Fruit fly (Drosophila melanogaster) whole organism, embryonic: Measurements from ENCODE around the gene CG32305.

Experiments
- B-H2 ChIP-seq: fragments of 200-800 bp; sonication (Bioruptor generic); optimal IDR thresholded peaks from 2 replicates; lab custom pipeline; 2018; ENCODE audit warnings: missing biosample characterization, mild to moderate bottlenecking, missing genetic modification characterization
- Blimp-1 ChIP-seq: fragments of 200-800 bp; sonication (Bioruptor generic); optimal IDR thresholded peaks from 3 replicates; lab custom pipeline; 2018; ENCODE audit warnings: missing biosample characterization, missing genetic modification characterization, mild to moderate bottlenecking, moderate library complexity, missing genetic modification reagents
- CG12104 ChIP-seq: fragments of 200-800 bp; sonication (Bioruptor generic); optimal IDR thresholded peaks from 3 replicates; lab custom pipeline; 2016; ENCODE audit warnings: missing biosample characterization, missing genetic modification characterization
- CG13287 ChIP-seq: fragments of 200-800 bp; sonication (Bioruptor generic); IDR thresholded peaks from 2 replicates; pipeline ENCODE4 v1.3.6; 2022; ENCODE audit warnings: missing biosample characterization, missing genetic modification characterization; ENCODE audit not compliant: partially characterized antibody
- CG14667 ChIP-seq: fragments of 200-800 bp; sonication (Bioruptor generic); IDR thresholded peaks from 2 replicates; pipeline ENCODE4 v1.3.6; 2022; ENCODE audit warnings: missing biosample characterization, missing genetic modification characterization
- CG14710 ChIP-seq: fragments of 200-800 bp; sonication (Bioruptor generic); optimal IDR thresholded peaks from 3 replicates; lab custom pipeline; 2019; ENCODE audit warnings: missing biosample characterization, mild to moderate bottlenecking, missing genetic modification characterization, moderate library complexity
- CG17186 ChIP-seq: fragments of 200-800 bp; sonication (Bioruptor generic); optimal IDR thresholded peaks from 3 replicates; lab custom pipeline; 2017; ENCODE audit warnings: missing biosample characterization, missing genetic modification reagents, missing genetic modification characterization
- CG17328 ChIP-seq: fragments of 200-800 bp; sonication (Bioruptor generic); IDR thresholded peaks from 2 replicates; pipeline ENCODE4 v1.3.6; 2022; ENCODE audit warnings: missing biosample characterization, missing genetic modification characterization
- CG2712 ChIP-seq: fragments of 200-800 bp; optimal IDR thresholded peaks from 3 replicates; lab custom pipeline; 2019; ENCODE audit warnings: missing biosample characterization, mild to moderate bottlenecking, missing genetic modification characterization, moderate library complexity
- CG30403 ChIP-seq: fragments of 200-800 bp; sonication (Bioruptor generic); optimal IDR thresholded peaks from 3 replicates; lab custom pipeline; 2016; ENCODE audit warnings: missing biosample characterization, missing genetic modification characterization
- CG3163 ChIP-seq: fragments of 200-800 bp; sonication (Bioruptor generic); optimal IDR thresholded peaks from 3 replicates; lab custom pipeline; 2016; ENCODE audit warnings: missing biosample characterization, missing genetic modification characterization
- CG32532 ChIP-seq: fragments of 200-800 bp; sonication (Bioruptor generic); IDR thresholded peaks from 2 replicates; pipeline ENCODE4 v1.3.6; 2022; ENCODE audit warnings: missing biosample characterization, missing genetic modification characterization
- CG34422 ChIP-seq: fragments of 200-800 bp; sonication (Bioruptor generic); IDR thresholded peaks from 3 replicates; pipeline ENCODE4 v1.3.6; 2022; ENCODE audit warnings: missing biosample characterization, missing genetic modification characterization
- CG42726 ChIP-seq: fragments of 200-800 bp; sonication (Bioruptor generic); IDR thresholded peaks from 2 replicates; pipeline ENCODE4 v1.3.6; 2022; ENCODE audit warnings: missing biosample characterization, missing genetic modification characterization; ENCODE audit not compliant: partially characterized antibody
- CG6683 ChIP-seq: fragments of 200-800 bp; sonication (Bioruptor generic); optimal IDR thresholded peaks from 2 replicates; lab custom pipeline; 2017; ENCODE audit warnings: missing biosample characterization, mild to moderate bottlenecking, missing genetic modification characterization, missing genetic modification reagents
- CG6791 ChIP-seq: fragments of 200-800 bp; sonication (Bioruptor generic); IDR thresholded peaks from 3 replicates; pipeline ENCODE4 v1.3.6; 2022; ENCODE audit warnings: missing biosample characterization, missing genetic modification characterization; ENCODE audit not compliant: partially characterized antibody
- CG7357 ChIP-seq: fragments of 200-800 bp; sonication (Bioruptor generic); IDR thresholded peaks from 3 replicates; pipeline ENCODE4 v1.3.6; 2022; ENCODE audit warnings: missing biosample characterization, missing genetic modification characterization
- CG8290 ChIP-seq, 3 experiments: fragments of 200-800 bp; sonication (Bioruptor generic); optimal IDR thresholded peaks; 2 replicates each; lab custom pipeline; 2016 to 2019; ENCODE audit warnings: missing biosample characterization in 3 of 3, missing genetic modification characterization in 3 of 3, mild to moderate bottlenecking in 2 of 3, moderate library complexity in 1 of 3
- CTCF ChIP-seq: fragments of 200-800 bp; sonication (Bioruptor generic); optimal IDR thresholded peaks from 2 replicates; lab custom pipeline; 2017; ENCODE audit warnings: missing biosample characterization, mild to moderate bottlenecking, missing genetic modification characterization, moderate library complexity
- Camta ChIP-seq: fragments of 200-800 bp; sonication (Bioruptor generic); optimal IDR thresholded peaks from 2 replicates; lab custom pipeline; 2016; ENCODE audit warnings: missing biosample characterization, missing genetic modification characterization
- CoRest ChIP-seq: fragments of 200-800 bp; sonication (Bioruptor generic); optimal IDR thresholded peaks from 3 replicates; lab custom pipeline; 2018; ENCODE audit warnings: missing biosample characterization, mild to moderate bottlenecking, missing genetic modification characterization, moderate library complexity
- Dll ChIP-seq: fragments of 200-800 bp; sonication (Bioruptor generic); IDR thresholded peaks from 4 replicates; pipeline ENCODE4 v1.3.6; 2022; ENCODE audit warnings: missing biosample characterization, missing genetic modification characterization; ENCODE audit not compliant: partially characterized antibody
- Dp ChIP-seq: fragments of 200-800 bp; sonication (Bioruptor generic); optimal IDR thresholded peaks from 2 replicates; lab custom pipeline; 2018; ENCODE audit warnings: missing biosample characterization, mild to moderate bottlenecking, missing genetic modification characterization, moderate library complexity
- E2f2 ChIP-seq: fragments of 200-800 bp; sonication (Bioruptor generic); IDR thresholded peaks from 2 replicates; pipeline ENCODE4 v1.3.6; 2022; ENCODE audit warnings: missing biosample characterization, missing genetic modification characterization
- Ets65A ChIP-seq: fragments of 200-800 bp; sonication (Bioruptor generic); peaks from one replicate; lab custom pipeline; 2016; ENCODE audit warnings: missing biosample characterization, missing genetic modification characterization
- GATAe ChIP-seq: fragments of 200-800 bp; sonication (Bioruptor generic); conservative IDR thresholded peaks from 2 replicates; pipeline ENCODE4 v1.3.6; 2022; ENCODE audit warnings: missing biosample characterization, missing genetic modification characterization
- HHEX ChIP-seq: fragments of 200-800 bp; sonication (Bioruptor generic); optimal IDR thresholded peaks from 3 replicates; lab custom pipeline; 2017; ENCODE audit warnings: missing biosample characterization, mild to moderate bottlenecking, missing genetic modification characterization, missing genetic modification reagents
- HmgD ChIP-seq: fragments of 200-800 bp; sonication (Bioruptor generic); optimal IDR thresholded peaks from 3 replicates; lab custom pipeline; 2016; ENCODE audit warnings: missing biosample characterization, missing genetic modification characterization
- Lhr ChIP-seq: fragments of 200-800 bp; sonication (Bioruptor generic); optimal IDR thresholded peaks from 3 replicates; lab custom pipeline; 2017; ENCODE audit warnings: mild to moderate bottlenecking, missing biosample characterization, missing genetic modification reagents, missing genetic modification characterization
- NC2α ChIP-seq: fragments of 200-800 bp; sonication (Bioruptor generic); optimal IDR thresholded peaks from 2 replicates; lab custom pipeline; 2016; ENCODE audit warnings: missing biosample characterization, missing genetic modification characterization
- Opbp ChIP-seq: fragments of 200-800 bp; sonication (Bioruptor generic); IDR thresholded peaks from 3 replicates; pipeline ENCODE4 v1.3.6; 2022; ENCODE audit warnings: missing biosample characterization, missing genetic modification characterization; ENCODE audit not compliant: partially characterized antibody
- Stat92E ChIP-seq, 3 experiments: fragments of >200 bp in 2 of 3; fragments of 200-800 bp in 1 of 3; sonication (Bioruptor generic) in 1 of 3; optimal IDR thresholded peaks; 2 replicates each; lab custom pipeline; 2017 to 2019; ENCODE audit warnings: missing biosample characterization in 3 of 3, missing genetic modification characterization in 3 of 3, mild to moderate bottlenecking in 1 of 3, moderate library complexity in 1 of 3
- YL-1 ChIP-seq: fragments of 200-800 bp; sonication (Bioruptor generic); optimal IDR thresholded peaks from 3 replicates; lab custom pipeline; 2017; ENCODE audit warnings: missing biosample characterization, mild to moderate bottlenecking, missing genetic modification characterization
- cas ChIP-seq: fragments of 200-800 bp; sonication (Bioruptor generic); IDR thresholded peaks from 2 replicates; pipeline ENCODE4 v1.3.6; 2022; ENCODE audit warnings: missing biosample characterization, missing genetic modification characterization
- corto ChIP-seq: fragments of 200-800 bp; sonication (Bioruptor generic); optimal IDR thresholded peaks from 2 replicates; lab custom pipeline; 2016; ENCODE audit warnings: missing biosample characterization, mild to moderate bottlenecking, missing genetic modification characterization, moderate library complexity
- dati ChIP-seq: fragments of 200-800 bp; sonication (Bioruptor generic); IDR thresholded peaks from 2 replicates; pipeline ENCODE4 v1.3.6; 2022; ENCODE audit warnings: missing biosample characterization, missing genetic modification characterization
- dmrt11E ChIP-seq: fragments of 200-800 bp; sonication (Bioruptor generic); optimal IDR thresholded peaks from 3 replicates; lab custom pipeline; 2018; ENCODE audit warnings: missing biosample characterization, mild to moderate bottlenecking, missing genetic modification characterization, moderate library complexity
- esg ChIP-seq: fragments of 200-800 bp; sonication (Bioruptor generic); conservative IDR thresholded peaks from 2 replicates; pipeline ENCODE4 v1.3.6; 2022; ENCODE audit warnings: missing biosample characterization, missing genetic modification characterization
- gfzf ChIP-seq: fragments of 200-800 bp; sonication (Bioruptor generic); optimal IDR thresholded peaks from 2 replicates; lab custom pipeline; 2016; ENCODE audit warnings: missing biosample characterization, mild to moderate bottlenecking, missing genetic modification characterization, moderate library complexity
- gsb ChIP-seq: fragments of 200-800 bp; sonication (Bioruptor generic); IDR thresholded peaks from 2 replicates; pipeline ENCODE4 v1.3.6; 2022; ENCODE audit warnings: missing biosample characterization, missing genetic modification characterization
- h ChIP-seq: fragments of >200 bp; optimal IDR thresholded peaks from 2 replicates; lab custom pipeline; 2017
- kni ChIP-seq: fragments of 200-800 bp; sonication (Bioruptor generic); optimal IDR thresholded peaks from 3 replicates; lab custom pipeline; 2017; ENCODE audit warnings: mild to moderate bottlenecking, missing biosample characterization, missing genetic modification reagents, missing genetic modification characterization
- knrl ChIP-seq: fragments of 200-800 bp; sonication (Bioruptor generic); IDR thresholded peaks from 3 replicates; pipeline ENCODE4 v1.3.6; 2022; ENCODE audit warnings: missing biosample characterization, missing genetic modification characterization; ENCODE audit not compliant: partially characterized antibody
- mirr ChIP-seq: fragments of 200-800 bp; sonication (Bioruptor generic); optimal IDR thresholded peaks from 3 replicates; lab custom pipeline; 2018; ENCODE audit warnings: missing biosample characterization, mild to moderate bottlenecking, missing genetic modification characterization
- onecut ChIP-seq: fragments of 200-800 bp; sonication (Bioruptor generic); IDR thresholded peaks from 2 replicates; pipeline ENCODE4 v1.3.6; 2022; ENCODE audit warnings: missing biosample characterization, missing genetic modification characterization
- psq ChIP-seq: fragments of 200-800 bp; sonication (Bioruptor generic); optimal IDR thresholded peaks from 2 replicates; lab custom pipeline; 2017; ENCODE audit warnings: missing biosample characterization, missing genetic modification characterization
- sr ChIP-seq: fragments of 200-800 bp; sonication (Bioruptor generic); IDR thresholded peaks from 3 replicates; pipeline ENCODE4 v1.3.6; 2022; ENCODE audit warnings: missing biosample characterization, missing genetic modification characterization
- stc ChIP-seq: fragments of 200-800 bp; sonication (Bioruptor generic); IDR thresholded peaks from 2 replicates; pipeline ENCODE4 v1.3.6; 2022; ENCODE audit warnings: missing biosample characterization, missing genetic modification characterization
- trem ChIP-seq: fragments of 200-800 bp; optimal IDR thresholded peaks from 3 replicates; lab custom pipeline; 2019; ENCODE audit warnings: missing biosample characterization, mild to moderate bottlenecking, missing genetic modification characterization, moderate library complexity
- vnd ChIP-seq: fragments of 200-800 bp; sonication (Bioruptor generic); IDR thresholded peaks from 3 replicates; pipeline ENCODE4 v1.3.6; 2022; ENCODE audit warnings: missing biosample characterization, missing genetic modification characterization; ENCODE audit not compliant: partially characterized antibody

CG32305 gene

dm6 chr3L:2243846-2244528, 4.4 kb upstream of the CG32305 start, which contains the start of gene CG32301 (continued):
- TF ChIP-seq E2f2, result peak; percentile 63
- TF ChIP-seq kni (GFP tag; lab: Kevin White, UChicago), result peak; percentile 80
- TF ChIP-seq CG13287, result peak; percentile 66
- TF ChIP-seq Stat92E (GFP tag; optimal IDR thresholded peaks at IDR 0.05; lab: Kevin White, UChicago), result no peak
- TF ChIP-seq Opbp, result peak; percentile 71; the same call in 2 of the 3 replicates
- peak; percentile 24; the same call in 1 of the 3 replicates for TF ChIP-seq knrl
- TF ChIP-seq B-H2 (GFP tag; lab: Kevin White, UChicago), result no peak
- TF ChIP-seq CoRest (tag; lab: Kevin White, UChicago), result peak; percentile 27
- TF ChIP-seq Dp (GFP tag; lab: Kevin White, UChicago), result peak; percentile 45
- peak; percentile 27; the same call in 1 of the 3 replicates for TF ChIP-seq vnd (GFP tag; lab: Robert Waterston, UW)
- no peak for TF ChIP-seq YL-1 (GFP tag; lab: Kevin White, UChicago)
- TF ChIP-seq psq (GFP tag; lab: Kevin White, UChicago), result no peak
- TF ChIP-seq CG8290 (GFP tag; optimal IDR thresholded peaks at IDR 0.05; lab: Kevin White, UChicago), result peak; percentile 98
- peak; percentile 95 to 96 for TF ChIP-seq CG8290 (tag; optimal IDR thresholded peaks at IDR 0.05; lab: Kevin White, UChicago)
- TF ChIP-seq dmrt11E, result no peak
- no peak for TF ChIP-seq CG3163
- TF ChIP-seq Camta, result no peak
- no peak for TF ChIP-seq CG6683 (GFP tag; lab: Kevin White, UChicago)
- TF ChIP-seq dati (GFP tag; lab: Robert Waterston, UW), result no peak
- TF ChIP-seq onecut (GFP tag; lab: Robert Waterston, UW), result peak; percentile 43
- no peak for TF ChIP-seq gsb (GFP tag; lab: Robert Waterston, UW)
- no peak for TF ChIP-seq CG32532 (GFP tag; lab: Robert Waterston, UW)
- peak; percentile 99 for TF ChIP-seq Lhr
- TF ChIP-seq CG42726 (GFP tag; lab: Robert Waterston, UW), result 0 out of 2 replicates have a peak, but pooled peaks have one; percentile 24
- TF ChIP-seq trem, result peak; percentile 6
- TF ChIP-seq gfzf (GFP tag; lab: Kevin White, UChicago), result peak; percentile 42
- no peak for TF ChIP-seq NC2α (GFP tag; lab: Kevin White, UChicago)
- TF ChIP-seq CG2712, result no peak
- peak; percentile 51; the same call in 2 of the 4 replicates for TF ChIP-seq Dll
- TF ChIP-seq GATAe (GFP tag; lab: Robert Waterston, UW), result no peak
- TF ChIP-seq CTCF (GFP tag; lab: Kevin White, UChicago), result peak; percentile 62
- no peak for TF ChIP-seq corto (GFP tag; lab: Kevin White, UChicago)
- no peak for TF ChIP-seq CG30403 (GFP tag; lab: Kevin White, UChicago)
- TF ChIP-seq stc (GFP tag; lab: Robert Waterston, UW), result peak; percentile 41; the same call in 1 of the 2 replicates
- TF ChIP-seq mirr (GFP tag; lab: Kevin White, UChicago), result peak; percentile 29
- TF ChIP-seq sr (GFP tag; lab: Robert Waterston, UW), result no peak
- TF ChIP-seq Blimp-1 (GFP tag; lab: Kevin White, UChicago), result no peak
- peak; percentile 83 for TF ChIP-seq CG6791 (GFP tag; lab: Robert Waterston, UW)

dm6 chr3L:2253962-2254662, 5.7 kb downstream of the CG32305 start:
- TF ChIP-seq HHEX (GFP tag; lab: Kevin White, UChicago) (peak; percentile 10), CG7357 (GFP tag; lab: Robert Waterston, UW) (no peak), h (lab: Kevin White, UChicago) (no peak), CG14667 (no peak), CG34422 (no peak), CG14710 (no peak), CG17328 (no peak), CG12104 (GFP tag; lab: Kevin White, UChicago) (no peak), CG17186 (GFP tag; lab: Kevin White, UChicago) (no peak), Ets65A (GFP tag; lab: Kevin White, UChicago) (peak; percentile 4), HmgD (GFP tag; lab: Kevin White, UChicago) (no peak), esg (GFP tag; lab: Robert Waterston, UW) (no peak), cas (GFP tag; lab: Robert Waterston, UW) (no peak)
